Worm (Caenorhabditis elegans) whole organism, L1 larva: ENCODE results near the gene clpf-1.
A peak's percentile ranks its signal among the peaks of the same experiment; 100 is the strongest.

Source experiments
- C16A3.4 ChIP-seq: fragments of 150-350 bp; optimal IDR thresholded peaks from 2 replicates; lab custom pipeline; 2014; ENCODE audit warnings: missing biosample characterization, missing genetic modification characterization
- F16B12.6 ChIP-seq: fragments of 150-350 bp; optimal IDR thresholded peaks from 2 replicates; lab custom pipeline; 2014; ENCODE audit warnings: missing biosample characterization, missing genetic modification characterization
- alr-1 ChIP-seq: fragments of 200-800 bp; sonication (Bioruptor generic); optimal IDR thresholded peaks from 2 replicates; lab custom pipeline; 2018; ENCODE audit warnings: borderline replicate concordance, mild to moderate bottlenecking, missing genetic modification characterization, missing compliant biosample characterization
- aly-2 ChIP-seq: fragments of 150-350 bp; optimal IDR thresholded peaks from 2 replicates; lab custom pipeline; 2014; ENCODE audit warnings: missing biosample characterization, missing genetic modification characterization
- ama-1 ChIP-seq: fragments of 150-350 bp; optimal IDR thresholded peaks from 2 replicates; lab custom pipeline; 2014
- ceh-82 ChIP-seq, 3 experiments: fragments of 150-350 bp in 1 of 3; sonication (generic microtip) in 2 of 3; optimal IDR thresholded peaks; 2 replicates each; lab custom pipeline; 2014 to 2017; ENCODE audit warnings: missing biosample characterization in 3 of 3, missing genetic modification characterization in 3 of 3
- dpl-1 ChIP-seq, 3 experiments: fragments of 150-350 bp in 2 of 3; sonication (generic microtip) in 1 of 3; optimal IDR thresholded peaks; 2 replicates each; lab custom pipeline; 2014 to 2017; ENCODE audit warnings: missing biosample characterization in 3 of 3, missing genetic modification characterization in 3 of 3, missing genetic modification reagents in 3 of 3
- efl-1 ChIP-seq, 4 experiments: fragments of 150-350 bp; optimal IDR thresholded peaks in 3 of 4; peaks in 1 of 4; 1 replicate in 1 of 4; 2 replicates in 3 of 4; lab custom pipeline; 2014; ENCODE audit warnings: missing biosample characterization in 2 of 4, missing genetic modification characterization in 2 of 4, missing genetic modification reagents in 2 of 4
- elt-2 ChIP-seq: sonication (generic microtip); optimal IDR thresholded peaks from 2 replicates; lab custom pipeline; 2016; ENCODE audit warnings: missing genetic modification characterization, mild to moderate bottlenecking, inconsistent platforms, missing compliant biosample characterization, missing genetic modification reagents
- fkh-10 ChIP-seq: sonication (generic microtip); optimal IDR thresholded peaks from 2 replicates; lab custom pipeline; 2017; ENCODE audit warnings: missing biosample characterization, missing genetic modification reagents, missing genetic modification characterization
- fkh-4 ChIP-seq: sonication (generic microtip); optimal IDR thresholded peaks from 2 replicates; lab custom pipeline; 2016; ENCODE audit warnings: missing compliant biosample characterization, missing genetic modification characterization, borderline replicate concordance
- fos-1 ChIP-seq: fragments of 150-350 bp; optimal IDR thresholded peaks from 2 replicates; lab custom pipeline; 2014; ENCODE audit warnings: missing biosample characterization, missing genetic modification characterization
- hpl-2 ChIP-seq: fragments of 150-350 bp; optimal IDR thresholded peaks from 2 replicates; lab custom pipeline; 2014; ENCODE audit warnings: missing biosample characterization, missing genetic modification reagents, missing genetic modification characterization
- isw-1 ChIP-seq: fragments of 200-800 bp; sonication (Bioruptor generic); IDR thresholded peaks from 2 replicates; pipeline ENCODE4 v1.3.6; 2022; ENCODE audit warnings: missing genetic modification characterization, missing compliant biosample characterization
- lin-13 ChIP-seq: fragments of 150-350 bp; optimal IDR thresholded peaks from 2 replicates; lab custom pipeline; 2014; ENCODE audit warnings: missing biosample characterization, missing genetic modification reagents, missing genetic modification characterization
- lin-14 ChIP-seq: fragments of 200-800 bp; sonication (Bioruptor generic); optimal IDR thresholded peaks from 2 replicates; lab custom pipeline; 2018; ENCODE audit warnings: mild to moderate bottlenecking, missing genetic modification characterization, moderate library complexity, missing compliant biosample characterization
- lin-15B ChIP-seq: fragments of 150-350 bp; sonication (generic microtip); optimal IDR thresholded peaks from 3 replicates; lab custom pipeline; 2014; ENCODE audit warnings: missing biosample characterization, missing genetic modification characterization
- lin-35 ChIP-seq, 2 experiments: fragments of 150-350 bp; optimal IDR thresholded peaks; 2 replicates each; lab custom pipeline; 2014; ENCODE audit warnings: missing biosample characterization in 2 of 2, missing genetic modification characterization in 2 of 2, missing genetic modification reagents in 2 of 2
- lin-39 ChIP-seq: fragments of 150-350 bp; optimal IDR thresholded peaks from 2 replicates; lab custom pipeline; 2014; ENCODE audit warnings: missing biosample characterization, missing genetic modification reagents, missing genetic modification characterization
- lir-3 ChIP-seq: sonication (generic microtip); optimal IDR thresholded peaks from 2 replicates; lab custom pipeline; 2016; ENCODE audit warnings: mild to moderate bottlenecking, missing genetic modification characterization, moderate library complexity, missing compliant biosample characterization; ENCODE audit not compliant: poor library complexity
- lsy-2 ChIP-seq, 2 experiments: fragments of 150-350 bp; optimal IDR thresholded peaks; 2 replicates each; lab custom pipeline; 2014; ENCODE audit warnings: missing biosample characterization in 2 of 2, missing genetic modification characterization in 2 of 2
- mab-9 ChIP-seq: fragments of 200-800 bp; sonication (Bioruptor generic); IDR thresholded peaks from 2 replicates; pipeline ENCODE4 v1.3.6; 2022; ENCODE audit warnings: missing genetic modification reagents, missing genetic modification characterization, missing compliant biosample characterization
- mdl-1 ChIP-seq, 2 experiments: fragments of 150-350 bp; optimal IDR thresholded peaks; 2 replicates each; lab custom pipeline; 2014 to 2017; ENCODE audit warnings: missing biosample characterization in 2 of 2, missing genetic modification characterization in 2 of 2, inconsistent platforms in 1 of 2
- mef-2 ChIP-seq: fragments of 150-350 bp; optimal IDR thresholded peaks from 2 replicates; lab custom pipeline; 2014; ENCODE audit warnings: missing biosample characterization, missing genetic modification characterization
- nhr-12 ChIP-seq: sonication (generic microtip); optimal IDR thresholded peaks from 2 replicates; lab custom pipeline; 2017; ENCODE audit warnings: missing biosample characterization, missing genetic modification characterization
- nhr-19 ChIP-seq: fragments of 200-800 bp; sonication (Bioruptor generic); conservative IDR thresholded peaks from 2 replicates; pipeline ENCODE4 v1.3.6; 2022; ENCODE audit warnings: missing genetic modification characterization, missing compliant biosample characterization
- nhr-20 ChIP-seq: sonication (generic microtip); optimal IDR thresholded peaks from 2 replicates; lab custom pipeline; 2016; ENCODE audit warnings: mild to moderate bottlenecking, missing genetic modification characterization, missing compliant biosample characterization
- nhr-47 ChIP-seq: sonication (generic microtip); optimal IDR thresholded peaks from 2 replicates; lab custom pipeline; 2016; ENCODE audit warnings: mild to moderate bottlenecking, missing genetic modification characterization, moderate library complexity, missing compliant biosample characterization
- nhr-71 ChIP-seq: sonication (generic microtip); optimal IDR thresholded peaks from 2 replicates; lab custom pipeline; 2016; ENCODE audit warnings: mild to moderate bottlenecking, missing genetic modification characterization, moderate library complexity, missing compliant biosample characterization
- nhr-76 ChIP-seq: sonication (generic microtip); optimal IDR thresholded peaks from 2 replicates; lab custom pipeline; 2017; ENCODE audit warnings: missing biosample characterization, missing genetic modification characterization
- nhr-77 ChIP-seq: fragments of 150-350 bp; optimal IDR thresholded peaks from 2 replicates; lab custom pipeline; 2014; ENCODE audit warnings: missing biosample characterization, missing genetic modification characterization
- nhr-84 ChIP-seq: sonication (generic microtip); optimal IDR thresholded peaks from 2 replicates; lab custom pipeline; 2017; ENCODE audit warnings: missing biosample characterization, missing genetic modification characterization
- nhr-85 ChIP-seq: sonication (generic microtip); peaks from one replicate; lab custom pipeline; 2016; ENCODE audit warnings: missing genetic modification characterization, inconsistent platforms, missing compliant biosample characterization
- rnt-1 ChIP-seq: sonication (generic microtip); optimal IDR thresholded peaks from 2 replicates; lab custom pipeline; 2016; ENCODE audit warnings: mild to moderate bottlenecking, missing genetic modification characterization, moderate library complexity, missing compliant biosample characterization
- skn-1 ChIP-seq: fragments of 150-350 bp; optimal IDR thresholded peaks from 2 replicates; lab custom pipeline; 2014; ENCODE audit warnings: missing biosample characterization, missing genetic modification characterization
- snu-23 ChIP-seq: sonication (generic microtip); optimal IDR thresholded peaks from 2 replicates; lab custom pipeline; 2016; ENCODE audit warnings: missing genetic modification characterization, missing compliant biosample characterization
- swsn-7 ChIP-seq: sonication (generic microtip); optimal IDR thresholded peaks from 2 replicates; lab custom pipeline; 2016; ENCODE audit warnings: missing genetic modification characterization, missing compliant biosample characterization
- unc-30 ChIP-seq: sonication (generic microtip); optimal IDR thresholded peaks from 2 replicates; lab custom pipeline; 2017; ENCODE audit warnings: missing biosample characterization, missing genetic modification characterization
- unc-62 ChIP-seq: fragments of 150-350 bp; optimal IDR thresholded peaks from 2 replicates; lab custom pipeline; 2014; ENCODE audit warnings: missing biosample characterization, missing genetic modification reagents, missing genetic modification characterization
- unc-98 ChIP-seq: fragments of 200-800 bp; sonication (Bioruptor generic); IDR thresholded peaks from 2 replicates; pipeline ENCODE4 v1.3.6; 2022; ENCODE audit warnings: missing genetic modification characterization, missing compliant biosample characterization
- xbp-1 ChIP-seq: sonication (generic microtip); optimal IDR thresholded peaks from 2 replicates; lab custom pipeline; 2016; ENCODE audit warnings: missing genetic modification characterization, missing compliant biosample characterization
- zip-4 ChIP-seq: fragments of 200-800 bp; sonication (Bioruptor generic); optimal IDR thresholded peaks from 2 replicates; lab custom pipeline; 2018; ENCODE audit warnings: mild to moderate bottlenecking, missing genetic modification characterization, moderate library complexity, missing compliant biosample characterization
- ztf-4 ChIP-seq: fragments of 150-350 bp; optimal IDR thresholded peaks from 2 replicates; lab custom pipeline; 2014; ENCODE audit warnings: missing biosample characterization, missing genetic modification characterization

The clpf-1 gene

ce11 chrIII:3395874-3396467, 1.6 kb upstream of the clpf-1 start, which contains the start of gene cri-3 (continued):
- TF ChIP-seq lin-39 = no peak
- TF ChIP-seq lin-35 (GFP tag; optimal IDR thresholded peaks at IDR 0.05; lab: Kevin White, UChicago) = peak; percentile 37 to 77
- no peak for TF ChIP-seq C16A3.4
- no peak for TF ChIP-seq nhr-76 (tag; lab: Kevin White, UChicago)
- TF ChIP-seq dpl-1 (GFP tag; optimal IDR thresholded peaks at IDR 0.05; lab: Kevin White, UChicago) = peak; percentile 21 to 74 (median 62)
- TF ChIP-seq nhr-71 (tag; lab: Kevin White, UChicago) = no peak
- TF ChIP-seq unc-98 = no peak
- peak; percentile 26 to 54 for TF ChIP-seq efl-1 (optimal IDR thresholded peaks at IDR 0.05; lab: Kevin White, UChicago)
- TF ChIP-seq efl-1 (GFP tag; optimal IDR thresholded peaks at IDR 0.05 in 1 of 2; lab: Kevin White, UChicago) = peak; percentile 68 to 94

- TF ChIP-seq isw-1 (GFP tag; lab: Robert Waterston, UW) (no peak), ama-1 (lab: Kevin White, UChicago) (no peak), fkh-10 (GFP tag; lab: Kevin White, UChicago) (no peak), hpl-2 (GFP tag; lab: Kevin White, UChicago) (no peak), nhr-85 (tag; lab: Kevin White, UChicago) (no peak), dpl-1 (GFP tag; optimal IDR thresholded peaks at IDR 0.05; lab: Kevin White, UChicago) (no peak), mef-2 (tag; lab: Kevin White, UChicago) (no peak), nhr-77 (tag; lab: Kevin White, UChicago) (no peak), fos-1 (no peak), nhr-76 (tag; lab: Kevin White, UChicago) (no peak), fkh-4 (tag; lab: Kevin White, UChicago) (no peak), rnt-1 (tag; lab: Kevin White, UChicago) (no peak)
Measured at ce11 chrIII:3398485-3398884, 942 bp downstream of the clpf-1 start.

ce11 chrIII:3400444-3400843, 2.9 kb downstream of the clpf-1 start:
- no peak for TF ChIP-seq snu-23 (GFP tag; lab: Kevin White, UChicago)
- TF ChIP-seq F16B12.6 (tag; lab: Kevin White, UChicago) = no peak
- no peak for TF ChIP-seq nhr-12 (tag; lab: Kevin White, UChicago)
- no peak for TF ChIP-seq nhr-47 (tag; lab: Kevin White, UChicago)
- TF ChIP-seq lin-14 (GFP tag; lab: Kevin White, UChicago) = no peak
- TF ChIP-seq lin-13 (GFP tag; lab: Kevin White, UChicago) = no peak
- no peak for TF ChIP-seq elt-2 (tag; lab: Kevin White, UChicago)
- TF ChIP-seq, all 84 proteins: peak for 0

- TF ChIP-seq unc-62 (GFP tag; lab: Kevin White, UChicago) (no peak), lin-39 (peak; percentile 6), nhr-71 (tag; lab: Kevin White, UChicago) (peak; percentile 27), alr-1 (tag; lab: Kevin White, UChicago) (no peak), F16B12.6 (tag; lab: Kevin White, UChicago) (peak; percentile 27), ztf-4 (tag; lab: Kevin White, UChicago) (no peak), lin-14 (GFP tag; lab: Kevin White, UChicago) (no peak), skn-1 (peak; percentile 57), efl-1 (optimal IDR thresholded peaks at IDR 0.05; lab: Kevin White, UChicago) (peak; percentile 71 to 74), efl-1 (GFP tag; optimal IDR thresholded peaks at IDR 0.05 in 1 of 2; lab: Kevin White, UChicago) (peak; percentile 75 to 96), lin-35 (GFP tag; optimal IDR thresholded peaks at IDR 0.05; lab: Kevin White, UChicago) (peak; percentile 65 to 85), ceh-82 (tag; optimal IDR thresholded peaks at IDR 0.05; lab: Kevin White, UChicago) (peak in 1 of 3 experiments; percentile 62), lin-15B (tag; lab: Kevin White, UChicago) (peak; percentile 43), mdl-1 (tag; optimal IDR thresholded peaks at IDR 0.05; lab: Kevin White, UChicago) (peak in 1 of 2 experiments; percentile 12), snu-23 (GFP tag; lab: Kevin White, UChicago) (peak; percentile 59), aly-2 (tag; lab: Kevin White, UChicago) (no peak), xbp-1 (tag; lab: Kevin White, UChicago) (peak; percentile 31), swsn-7 (tag; lab: Kevin White, UChicago) (peak; percentile 15), lir-3 (tag; lab: Kevin White, UChicago) (no peak), lin-13 (GFP tag; lab: Kevin White, UChicago) (peak; percentile 31), mef-2 (tag; lab: Kevin White, UChicago) (no peak), nhr-12 (tag; lab: Kevin White, UChicago) (no peak), fos-1 (no peak), nhr-84 (tag; lab: Kevin White, UChicago) (no peak), mab-9 (GFP tag; lab: Robert Waterston, UW) (no peak), nhr-19 (GFP tag; lab: Robert Waterston, UW) (peak; percentile 34), zip-4 (GFP tag; lab: Kevin White, UChicago) (no peak), ama-1 (lab: Kevin White, UChicago) (no peak), nhr-20 (tag; lab: Kevin White, UChicago) (no peak), unc-30 (no peak), lsy-2 (tag; optimal IDR thresholded peaks at IDR 0.05; lab: Kevin White, UChicago) (peak; percentile 55 to 76)
Measured at ce11 chrIII:3404354-3404913, 6.9 kb downstream of the clpf-1 start, which contains the start of the genes npp-9 and F59A2.5. Gene npp-9 (minus strand): TSS chrIII:3404479. Gene F59A2.5 (plus strand): TSS chrIII:3404863.
